Fruit fly (Drosophila melanogaster) whole organism, prepupa: ENCODE data around the gene Snx27.
A peak's percentile ranks its signal among the peaks of the same experiment; 100 is the strongest.

ENCODE experiments used
- Blimp-1 ChIP-seq: fragments of 200-800 bp; sonication (Bioruptor generic); optimal IDR thresholded peaks from 3 replicates; lab custom pipeline; 2017; ENCODE audit warnings: missing biosample characterization, missing genetic modification characterization, mild to moderate bottlenecking, moderate library complexity, missing genetic modification reagents
- CG10631 ChIP-seq: fragments of 200-800 bp; sonication (Bioruptor generic); optimal IDR thresholded peaks from 2 replicates; lab custom pipeline; 2016; ENCODE audit warnings: missing biosample characterization, missing genetic modification characterization
- CG10669 ChIP-seq: fragments of 200-800 bp; sonication (Bioruptor generic); optimal IDR thresholded peaks from 3 replicates; lab custom pipeline; 2018; ENCODE audit warnings: missing biosample characterization, mild to moderate bottlenecking, missing genetic modification characterization, moderate library complexity
- CG11762 ChIP-seq: fragments of 200-800 bp; sonication (Bioruptor generic); optimal IDR thresholded peaks from 3 replicates; lab custom pipeline; 2016; ENCODE audit warnings: missing biosample characterization, missing genetic modification characterization; ENCODE audit not compliant: insufficient read depth
- CG11902 ChIP-seq: fragments of 200-800 bp; sonication (Bioruptor generic); optimal IDR thresholded peaks from 3 replicates; lab custom pipeline; 2016; ENCODE audit warnings: missing biosample characterization, missing genetic modification characterization
- CG15336 ChIP-seq: fragments of 200-800 bp; sonication (Bioruptor generic); IDR thresholded peaks from 2 replicates; pipeline ENCODE4 v1.3.6; 2022; ENCODE audit warnings: missing biosample characterization, missing genetic modification characterization
- CG16779 ChIP-seq: fragments of 200-800 bp; sonication (Bioruptor generic); optimal IDR thresholded peaks from 3 replicates; lab custom pipeline; 2017; ENCODE audit warnings: missing biosample characterization, mild to moderate bottlenecking, missing genetic modification characterization
- CG3032 ChIP-seq: fragments of 200-800 bp; optimal IDR thresholded peaks from 2 replicates; lab custom pipeline; 2019; ENCODE audit warnings: missing biosample characterization, mild to moderate bottlenecking, missing genetic modification characterization, moderate library complexity
- CG32006 ChIP-seq: fragments of 200-800 bp; sonication (Bioruptor generic); optimal IDR thresholded peaks from 3 replicates; lab custom pipeline; 2017; ENCODE audit warnings: missing biosample characterization, mild to moderate bottlenecking, missing genetic modification characterization
- CG34406 ChIP-seq: fragments of 200-800 bp; sonication (Bioruptor generic); optimal IDR thresholded peaks from 3 replicates; lab custom pipeline; 2016; ENCODE audit warnings: missing biosample characterization, missing genetic modification characterization
- CG3919 ChIP-seq: fragments of 200-800 bp; sonication (Bioruptor generic); optimal IDR thresholded peaks from 3 replicates; lab custom pipeline; 2016; ENCODE audit warnings: missing biosample characterization, missing genetic modification characterization
- CG4318 ChIP-seq: fragments of 200-800 bp; sonication (Bioruptor generic); optimal IDR thresholded peaks from 3 replicates; lab custom pipeline; 2017; ENCODE audit warnings: missing biosample characterization, mild to moderate bottlenecking, missing genetic modification characterization
- CG6163 ChIP-seq: fragments of 200-800 bp; sonication (Bioruptor generic); IDR thresholded peaks from 3 replicates; pipeline ENCODE4 v1.3.6; 2022; ENCODE audit warnings: missing biosample characterization, missing genetic modification characterization
- CG6276 ChIP-seq: fragments of 200-800 bp; sonication (Bioruptor generic); optimal IDR thresholded peaks from 2 replicates; lab custom pipeline; 2017; ENCODE audit warnings: missing biosample characterization, mild to moderate bottlenecking, missing genetic modification characterization
- CG6792 ChIP-seq: fragments of 200-800 bp; sonication (Bioruptor generic); optimal IDR thresholded peaks from 3 replicates; lab custom pipeline; 2016; ENCODE audit warnings: missing biosample characterization, missing genetic modification characterization
- CG6808 ChIP-seq: fragments of 200-800 bp; sonication (Bioruptor generic); optimal IDR thresholded peaks from 3 replicates; lab custom pipeline; 2017; ENCODE audit warnings: missing biosample characterization, missing genetic modification characterization, mild to moderate bottlenecking, moderate library complexity, missing genetic modification reagents
- CG6854 ChIP-seq: fragments of 200-800 bp; sonication (Bioruptor generic); optimal IDR thresholded peaks from 2 replicates; lab custom pipeline; 2017; ENCODE audit warnings: missing biosample characterization, mild to moderate bottlenecking, missing genetic modification characterization
- CG8119 ChIP-seq: fragments of 200-800 bp; sonication (Bioruptor generic); IDR thresholded peaks from 3 replicates; pipeline ENCODE4 v1.3.6; 2022; ENCODE audit warnings: missing biosample characterization, missing genetic modification characterization
- CG8319 ChIP-seq: fragments of 200-800 bp; sonication (Bioruptor generic); optimal IDR thresholded peaks from 3 replicates; lab custom pipeline; 2016; ENCODE audit warnings: missing biosample characterization, missing genetic modification characterization
- Eip78C ChIP-seq: fragments of 200-800 bp; sonication (Bioruptor generic); peaks from one replicate; lab custom pipeline; 2016; ENCODE audit warnings: missing biosample characterization, missing genetic modification characterization
- Eip93F ChIP-seq: fragments of 200-800 bp; sonication (Bioruptor generic); optimal IDR thresholded peaks from 2 replicates; lab custom pipeline; 2016; ENCODE audit warnings: missing biosample characterization, mild to moderate bottlenecking, missing genetic modification characterization
- Ets21C ChIP-seq: fragments of 200-800 bp; sonication (Bioruptor generic); optimal IDR thresholded peaks from 3 replicates; lab custom pipeline; 2016; ENCODE audit warnings: missing biosample characterization, missing genetic modification characterization
- Ets96B ChIP-seq: fragments of 200-800 bp; optimal IDR thresholded peaks from 2 replicates; lab custom pipeline; 2019; ENCODE audit warnings: missing biosample characterization, mild to moderate bottlenecking, missing genetic modification characterization, moderate library complexity
- Gug ChIP-seq: fragments of 200-800 bp; sonication (Bioruptor generic); IDR thresholded peaks from 2 replicates; pipeline ENCODE4 v1.3.6; 2022; ENCODE audit warnings: missing biosample characterization, missing genetic modification characterization
- Hr39 ChIP-seq: fragments of 200-800 bp; sonication (Bioruptor generic); optimal IDR thresholded peaks from 2 replicates; lab custom pipeline; 2016; ENCODE audit warnings: missing biosample characterization, missing genetic modification characterization
- Met ChIP-seq: fragments of 200-800 bp; sonication (Bioruptor generic); optimal IDR thresholded peaks from 3 replicates; lab custom pipeline; 2016; ENCODE audit warnings: missing biosample characterization, missing genetic modification characterization
- OdsH ChIP-seq: fragments of 200-800 bp; sonication (Bioruptor generic); optimal IDR thresholded peaks from 3 replicates; lab custom pipeline; 2016; ENCODE audit warnings: missing biosample characterization, missing genetic modification characterization
- Smox ChIP-seq: fragments of 200-800 bp; sonication (Bioruptor generic); optimal IDR thresholded peaks from 3 replicates; lab custom pipeline; 2016; ENCODE audit warnings: missing biosample characterization, missing genetic modification characterization
- Sox102F ChIP-seq: fragments of 200-800 bp; sonication (Bioruptor generic); optimal IDR thresholded peaks from 2 replicates; lab custom pipeline; 2016; ENCODE audit warnings: missing biosample characterization, mild to moderate bottlenecking, missing genetic modification characterization
- achi ChIP-seq: fragments of 200-800 bp; sonication (Bioruptor generic); optimal IDR thresholded peaks from 3 replicates; lab custom pipeline; 2016; ENCODE audit warnings: missing biosample characterization, missing genetic modification characterization
- dac ChIP-seq: fragments of 200-800 bp; sonication (Bioruptor generic); optimal IDR thresholded peaks from 2 replicates; lab custom pipeline; 2017; ENCODE audit warnings: missing biosample characterization, mild to moderate bottlenecking, missing genetic modification characterization
- dsx ChIP-seq: fragments of 200-800 bp; optimal IDR thresholded peaks from 3 replicates; lab custom pipeline; 2019; ENCODE audit warnings: missing biosample characterization, mild to moderate bottlenecking, missing genetic modification characterization, moderate library complexity; ENCODE audit not compliant: poor library complexity, severe bottlenecking
- eg ChIP-seq: fragments of 200-800 bp; sonication (Bioruptor generic); IDR thresholded peaks from 3 replicates; pipeline ENCODE4 v1.3.6; 2022; ENCODE audit warnings: missing biosample characterization, missing genetic modification characterization
- esn ChIP-seq: fragments of 200-800 bp; sonication (Bioruptor generic); optimal IDR thresholded peaks from 2 replicates; lab custom pipeline; 2016; ENCODE audit warnings: missing biosample characterization, mild to moderate bottlenecking, missing genetic modification characterization, moderate library complexity
- fd59A ChIP-seq: fragments of 200-800 bp; sonication (Bioruptor generic); optimal IDR thresholded peaks from 2 replicates; lab custom pipeline; 2017; ENCODE audit warnings: missing biosample characterization, mild to moderate bottlenecking, missing genetic modification characterization, missing genetic modification reagents
- fd85E ChIP-seq: fragments of 200-800 bp; sonication (Bioruptor generic); optimal IDR thresholded peaks from 3 replicates; lab custom pipeline; 2016; ENCODE audit warnings: missing biosample characterization, missing genetic modification characterization
- lz ChIP-seq: fragments of 200-800 bp; sonication (Bioruptor generic); optimal IDR thresholded peaks from 3 replicates; lab custom pipeline; 2016; ENCODE audit warnings: missing biosample characterization, missing genetic modification characterization
- salr ChIP-seq, 2 experiments: fragments of 200-800 bp; sonication (Bioruptor generic); optimal IDR thresholded peaks; 3 replicates each; lab custom pipeline; 2016 to 2018; ENCODE audit warnings: missing biosample characterization in 2 of 2, missing genetic modification characterization in 2 of 2, mild to moderate bottlenecking in 1 of 2
- spab ChIP-seq: fragments of 200-800 bp; sonication (Bioruptor generic); optimal IDR thresholded peaks from 2 replicates; lab custom pipeline; 2017; ENCODE audit warnings: missing biosample characterization, mild to moderate bottlenecking, missing genetic modification characterization, missing genetic modification reagents
- ss ChIP-seq, 2 experiments: fragments of 200-800 bp; sonication (Bioruptor generic); optimal IDR thresholded peaks; 2 replicates in 1 of 2; 3 replicates in 1 of 2; lab custom pipeline; 2017 to 2018; ENCODE audit warnings: mild to moderate bottlenecking in 2 of 2, missing biosample characterization in 2 of 2, missing genetic modification characterization in 2 of 2, moderate library complexity in 1 of 2
- topi ChIP-seq: fragments of 200-800 bp; sonication (Bioruptor generic); optimal IDR thresholded peaks from 3 replicates; lab custom pipeline; 2016; ENCODE audit warnings: missing biosample characterization, missing genetic modification characterization

The Snx27 gene

dm6 chrX:5783260-5784040 is 45.6 kb upstream of the Snx27 start (continued):
- TF ChIP-seq topi (GFP tag; lab: Kevin White, UChicago): peak; percentile 71
- no peak for TF ChIP-seq CG3032 (tag; lab: Kevin White, UChicago)
- peak; percentile 66 for TF ChIP-seq CG6276
- TF ChIP-seq CG16779 (tag; lab: Kevin White, UChicago): no peak
- peak; percentile 36 for TF ChIP-seq CG10669
- TF ChIP-seq fd59A (GFP tag; lab: Kevin White, UChicago): peak; percentile 37
- peak; percentile 35 for TF ChIP-seq CG6808 (GFP tag; lab: Kevin White, UChicago)
- TF ChIP-seq Eip93F (GFP tag; lab: Kevin White, UChicago): peak; percentile 5
- TF ChIP-seq Gug (GFP tag; lab: Robert Waterston, UW): no peak
- TF ChIP-seq Met (GFP tag; lab: Kevin White, UChicago): peak; percentile 82
- TF ChIP-seq Smox (GFP tag; lab: Kevin White, UChicago): peak; percentile 76
- TF ChIP-seq Hr39 (GFP tag; lab: Kevin White, UChicago): peak; percentile 68
- TF ChIP-seq CG11762 (GFP tag; lab: Kevin White, UChicago): peak; percentile 60
- TF ChIP-seq spab (GFP tag; lab: Kevin White, UChicago): peak; percentile 1
- peak; percentile 63 for TF ChIP-seq CG34406 (GFP tag; lab: Kevin White, UChicago)
- peak; percentile 51 for TF ChIP-seq Ets21C
- peak; percentile 76 for TF ChIP-seq lz
- peak; percentile 74 for TF ChIP-seq Sox102F (GFP tag; lab: Kevin White, UChicago)
- peak; percentile 44 for TF ChIP-seq Ets96B
- TF ChIP-seq CG3919: peak; percentile 72
- TF ChIP-seq Eip78C (GFP tag; lab: Kevin White, UChicago): peak; percentile 90
- no peak for TF ChIP-seq fd85E (GFP tag; lab: Kevin White, UChicago)
- TF ChIP-seq dsx (GFP tag; lab: Kevin White, UChicago): no peak
- peak; percentile 71; the same call in 2 of the 3 replicates for TF ChIP-seq eg (GFP tag; lab: Robert Waterston, UW)
- peak; percentile 89 for TF ChIP-seq CG32006 (GFP tag; lab: Kevin White, UChicago)
- peak; percentile 11 to 13 for TF ChIP-seq salr (GFP tag; optimal IDR thresholded peaks at IDR 0.05; lab: Kevin White, UChicago)
- TF ChIP-seq CG10631: peak; percentile 58
- TF ChIP-seq dac: peak; percentile 64
- TF ChIP-seq achi (GFP tag; lab: Kevin White, UChicago): peak; percentile 61
- TF ChIP-seq, all 60 proteins: peak for 51

dm6 chrX:5781520-5781919 is 43.7 kb upstream of the Snx27 start, which contains the start of gene CG3108:
TSS of gene CG3108 (minus strand) at chrX:5781620.
- TF ChIP-seq CG4318 (GFP tag; lab: Kevin White, UChicago): no peak

dm6 chrX:5776547-5776946 is 38.7 kb upstream of the Snx27 start, which contains the start of gene CG42264:
TSS of gene CG42264 (minus strand) at chrX:5776647.
- TF ChIP-seq Blimp-1 (GFP tag; lab: Kevin White, UChicago) (no peak), Eip93F (GFP tag; lab: Kevin White, UChicago) (no peak), esn (no peak), lz (no peak), CG6163 (no peak), Met (GFP tag; lab: Kevin White, UChicago) (no peak)

dm6 chrX:5772409-5772808 is 34.6 kb upstream of the Snx27 start:
- TF ChIP-seq CG34406 (GFP tag; lab: Kevin White, UChicago) (no peak), Smox (GFP tag; lab: Kevin White, UChicago) (no peak), CG11902 (GFP tag; lab: Kevin White, UChicago) (no peak), OdsH (GFP tag; lab: Kevin White, UChicago) (no peak), CG6792 (GFP tag; lab: Kevin White, UChicago) (no peak), CG8319 (GFP tag; lab: Kevin White, UChicago) (no peak), CG8119 (GFP tag; lab: Robert Waterston, UW) (0 out of 3 replicates have a peak, but pooled peaks have one; percentile 25), CG3032 (tag; lab: Kevin White, UChicago) (no peak), CG15336 (no peak), CG6854 (peak; percentile 48), Eip78C (GFP tag; lab: Kevin White, UChicago) (no peak), ss (GFP tag; optimal IDR thresholded peaks at IDR 0.05; lab: Kevin White, UChicago) (no peak), Blimp-1 (GFP tag; lab: Kevin White, UChicago) (peak; percentile 90), CG32006 (GFP tag; lab: Kevin White, UChicago) (no peak)
